Worm (Caenorhabditis elegans): ENCODE data around the gene C27D6.15.

DNA sequence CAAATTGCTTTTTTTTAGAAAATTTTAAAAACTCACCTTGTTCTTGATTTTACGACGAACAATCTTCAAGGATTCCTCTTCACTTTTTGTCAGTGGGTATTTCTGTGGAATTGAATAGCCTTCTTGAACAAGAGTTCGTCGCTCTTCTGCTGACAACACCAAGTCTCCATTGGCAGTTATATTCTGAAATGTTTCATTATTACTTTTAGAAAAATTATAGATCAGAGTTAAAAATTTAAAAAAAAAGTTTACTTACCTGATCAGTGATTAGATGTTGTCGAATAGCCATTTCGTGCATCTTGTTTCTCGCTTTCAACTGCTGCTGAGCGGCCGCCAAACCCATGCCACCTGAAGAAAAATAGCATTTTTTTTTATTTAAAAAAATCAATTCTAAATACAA is 8.6 kb downstream of the C27D6.15 start:
- TF ChIP-seq lin-40 (tag; optimal IDR thresholded peaks at IDR 0.05) (no peak), ZK185.1 (tag; optimal IDR thresholded peaks at IDR 0.05; ENCODE audit: poor library complexity, severe bottlenecking) (no peak)
